Worm (Caenorhabditis elegans) whole organism, midembryonic: ENCODE data around the gene gur-4.

Experiments used
- T22C8.4 ChIP-seq: fragments of 200-800 bp; sonication (Bioruptor generic); IDR thresholded peaks from 2 replicates; pipeline ENCODE4 v1.3.6; 2022; ENCODE audit warnings: missing genetic modification characterization, missing compliant biosample characterization
- flt-1 ChIP-seq: fragments of 200-800 bp; sonication (Bioruptor generic); IDR thresholded peaks from 2 replicates; pipeline ENCODE4 v1.3.6; 2022; ENCODE audit warnings: missing genetic modification characterization, missing compliant biosample characterization
- klf-2 ChIP-seq: fragments of 200-800 bp; sonication (Bioruptor generic); conservative IDR thresholded peaks from 2 replicates; pipeline ENCODE4 v1.3.6; 2022; ENCODE audit warnings: missing genetic modification reagents, missing genetic modification characterization, missing compliant biosample characterization
- med-1 ChIP-seq: sonication (generic microtip); optimal IDR thresholded peaks from 2 replicates; lab custom pipeline; 2017; ENCODE audit warnings: missing genetic modification characterization, mild to moderate bottlenecking, missing compliant biosample characterization, antibody characterized with exemption, missing genetic modification reagents; ENCODE audit not compliant: insufficient read depth
- ref-1 ChIP-seq: fragments of 200-800 bp; sonication (Bioruptor generic); conservative IDR thresholded peaks from 2 replicates; pipeline ENCODE4 v1.3.6; 2022; ENCODE audit warnings: missing genetic modification reagents, missing genetic modification characterization, missing compliant biosample characterization
- tab-1 ChIP-seq: fragments of 200-800 bp; sonication (Bioruptor generic); IDR thresholded peaks from 2 replicates; pipeline ENCODE4 v1.3.6; 2022; ENCODE audit warnings: missing genetic modification characterization, missing compliant biosample characterization
- ztf-23 ChIP-seq: fragments of 200-800 bp; sonication (Bioruptor generic); IDR thresholded peaks from 2 replicates; pipeline ENCODE4 v1.3.6; 2022; ENCODE audit warnings: missing genetic modification reagents, missing genetic modification characterization, missing compliant biosample characterization

- no peak for TF ChIP-seq med-1 (GFP tag; lab: Kevin White, UChicago)
- TF ChIP-seq tab-1 (GFP tag; lab: Robert Waterston, UW): no peak
- no peak for TF ChIP-seq flt-1 (GFP tag; lab: Robert Waterston, UW)
- TF ChIP-seq klf-2 (GFP tag; lab: Robert Waterston, UW): no peak
- no peak for TF ChIP-seq ztf-23 (GFP tag; lab: Robert Waterston, UW)
- no peak for TF ChIP-seq ref-1 (GFP tag; lab: Robert Waterston, UW)
- no peak for TF ChIP-seq T22C8.4 (GFP tag; lab: Robert Waterston, UW)
Measured at ce11 chrII:14132733-14133132, 28.2 kb downstream of the gur-4 start, which contains the start of gene algn-3.
